Worm (Caenorhabditis elegans) whole organism, late embryonic: ENCODE measurements around the gene fbxb-111.

Experiments
- ama-1 ChIP-seq: fragments of 150-350 bp; optimal IDR thresholded peaks from 2 replicates; lab custom pipeline; 2014
- ceh-9 ChIP-seq: sonication (generic microtip); optimal IDR thresholded peaks from 2 replicates; lab custom pipeline; 2016; ENCODE audit warnings: mild to moderate bottlenecking, missing genetic modification characterization, inconsistent platforms, missing compliant biosample characterization
- elt-2 ChIP-seq: sonication (generic microtip); optimal IDR thresholded peaks from 2 replicates; lab custom pipeline; 2016; ENCODE audit warnings: missing genetic modification reagents, missing genetic modification characterization, missing compliant biosample characterization
- hlh-15 ChIP-seq: sonication (generic microtip); optimal IDR thresholded peaks from 2 replicates; lab custom pipeline; 2016; ENCODE audit warnings: missing genetic modification characterization, missing compliant biosample characterization
- pag-3 ChIP-seq: sonication (generic microtip); optimal IDR thresholded peaks from 2 replicates; lab custom pipeline; 2016; ENCODE audit warnings: missing compliant biosample characterization, missing genetic modification characterization, borderline replicate concordance
- tbx-7 ChIP-seq: sonication (generic microtip); optimal IDR thresholded peaks from 2 replicates; lab custom pipeline; 2016; ENCODE audit warnings: missing genotype, missing genetic modification characterization, missing compliant biosample characterization
- ttx-3 ChIP-seq: sonication (generic microtip); optimal IDR thresholded peaks from 2 replicates; lab custom pipeline; 2016; ENCODE audit warnings: missing genetic modification reagents, missing genetic modification characterization, missing compliant biosample characterization

DNA sequence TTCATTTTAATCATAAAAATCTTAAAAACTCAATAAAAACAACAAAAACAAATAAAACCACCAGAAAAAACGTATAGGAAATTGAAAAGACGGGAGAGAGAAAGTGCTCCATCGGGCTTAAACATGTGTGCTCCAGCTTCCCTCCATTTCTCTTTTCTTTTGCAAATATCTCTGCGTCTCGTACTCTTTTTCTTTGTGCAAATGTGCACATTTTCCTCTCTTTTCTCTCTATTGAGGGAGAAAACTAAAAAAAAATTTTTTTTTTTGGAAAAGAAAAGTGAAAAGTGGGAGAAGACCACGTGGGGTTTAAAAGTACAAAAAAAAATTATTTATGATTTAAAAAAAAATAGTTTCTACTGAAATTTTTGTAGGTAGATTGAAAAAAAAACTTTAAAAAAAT, 29.4 kb upstream of the fbxb-111 start:
- TF ChIP-seq hlh-15 (tag; lab: Kevin White, UChicago), result no peak
- TF ChIP-seq tbx-7 (tag; lab: Kevin White, UChicago), result no peak
- no peak for TF ChIP-seq ama-1 (lab: Kevin White, UChicago)
- no peak for TF ChIP-seq pag-3
- no peak for TF ChIP-seq ceh-9 (tag; lab: Kevin White, UChicago)
- TF ChIP-seq ttx-3 (tag; lab: Kevin White, UChicago), result no peak
- TF ChIP-seq elt-2 (tag; lab: Kevin White, UChicago), result no peak
